Fruit fly (Drosophila melanogaster) whole organism, embryonic: ENCODE measurements around the gene CG44001.

Experiments
- CG10321 ChIP-seq: fragments of 200-800 bp; sonication (Bioruptor generic); IDR thresholded peaks from 2 replicates; pipeline ENCODE4 v1.3.6; 2022; ENCODE audit warnings: missing biosample characterization, missing genetic modification characterization
- CG11398 ChIP-seq: fragments of 200-800 bp; sonication (Bioruptor generic); optimal IDR thresholded peaks from 2 replicates; lab custom pipeline; 2016; ENCODE audit warnings: missing biosample characterization, missing genetic modification characterization
- CG11504 ChIP-seq: fragments of 200-800 bp; sonication (Bioruptor generic); optimal IDR thresholded peaks from 3 replicates; lab custom pipeline; 2019; ENCODE audit warnings: missing biosample characterization, mild to moderate bottlenecking, missing genetic modification characterization, moderate library complexity
- CG12219 ChIP-seq: fragments of 200-800 bp; sonication (Bioruptor generic); optimal IDR thresholded peaks from 3 replicates; lab custom pipeline; 2018; ENCODE audit warnings: missing biosample characterization, mild to moderate bottlenecking, missing genetic modification characterization
- CG12299 ChIP-seq: fragments of 200-800 bp; sonication (Bioruptor generic); optimal IDR thresholded peaks from 2 replicates; lab custom pipeline; 2018; ENCODE audit warnings: missing biosample characterization, mild to moderate bottlenecking, missing genetic modification characterization
- CG12391 ChIP-seq: fragments of 200-800 bp; sonication (Bioruptor generic); optimal IDR thresholded peaks from 3 replicates; lab custom pipeline; 2018; ENCODE audit warnings: missing biosample characterization, mild to moderate bottlenecking, missing genetic modification characterization, moderate library complexity
- CG15269 ChIP-seq: fragments of 200-800 bp; sonication (Bioruptor generic); optimal IDR thresholded peaks from 2 replicates; lab custom pipeline; 2018; ENCODE audit warnings: missing biosample characterization, mild to moderate bottlenecking, missing genetic modification characterization, moderate library complexity
- CG2889 ChIP-seq: fragments of 200-800 bp; sonication (Bioruptor generic); IDR thresholded peaks from 3 replicates; pipeline ENCODE4 v1.3.6; 2022; ENCODE audit warnings: missing biosample characterization, missing genetic modification characterization
- CG3726 ChIP-seq: fragments of 200-800 bp; sonication (Bioruptor generic); IDR thresholded peaks from 3 replicates; pipeline ENCODE4, ENCODE4 v1.3.6; 2022; ENCODE audit warnings: missing biosample characterization, missing genetic modification characterization
- CG42726 ChIP-seq: fragments of 200-800 bp; sonication (Bioruptor generic); IDR thresholded peaks from 2 replicates; pipeline ENCODE4 v1.3.6; 2022; ENCODE audit warnings: missing biosample characterization, missing genetic modification characterization; ENCODE audit not compliant: partially characterized antibody
- CG4707 ChIP-seq: fragments of 200-800 bp; sonication (Bioruptor generic); optimal IDR thresholded peaks from 2 replicates; lab custom pipeline; 2018; ENCODE audit warnings: missing biosample characterization, mild to moderate bottlenecking, missing genetic modification characterization, moderate library complexity
- CG7372 ChIP-seq: fragments of 200-800 bp; sonication (Bioruptor generic); IDR thresholded peaks from 2 replicates; pipeline ENCODE4 v1.3.6; 2022; ENCODE audit warnings: missing biosample characterization, missing genetic modification characterization
- CG7839 ChIP-seq: fragments of 200-800 bp; sonication (Bioruptor generic); optimal IDR thresholded peaks from 3 replicates; lab custom pipeline; 2018; ENCODE audit warnings: missing biosample characterization, mild to moderate bottlenecking, missing genetic modification characterization, moderate library complexity
- CG8388 ChIP-seq: fragments of 200-800 bp; sonication (Bioruptor generic); optimal IDR thresholded peaks from 2 replicates; lab custom pipeline; 2019; ENCODE audit warnings: missing biosample characterization, mild to moderate bottlenecking, missing genetic modification characterization, moderate library complexity
- CG9437 ChIP-seq: fragments of 200-800 bp; sonication (Bioruptor generic); optimal IDR thresholded peaks from 2 replicates; lab custom pipeline; 2018; ENCODE audit warnings: missing biosample characterization, mild to moderate bottlenecking, missing genetic modification characterization
- CG9797 ChIP-seq: fragments of 200-800 bp; sonication (Bioruptor generic); optimal IDR thresholded peaks from 3 replicates; lab custom pipeline; 2018; ENCODE audit warnings: missing biosample characterization, mild to moderate bottlenecking, missing genetic modification characterization
- CoRest ChIP-seq: fragments of 200-800 bp; sonication (Bioruptor generic); optimal IDR thresholded peaks from 3 replicates; lab custom pipeline; 2018; ENCODE audit warnings: missing biosample characterization, mild to moderate bottlenecking, missing genetic modification characterization, moderate library complexity
- CrebB ChIP-seq: fragments of 200-800 bp; sonication (Bioruptor generic); optimal IDR thresholded peaks from 3 replicates; lab custom pipeline; 2018; ENCODE audit warnings: missing biosample characterization, mild to moderate bottlenecking, missing genetic modification characterization
- Dek ChIP-seq: fragments of 200-800 bp; sonication (Bioruptor generic); optimal IDR thresholded peaks from 3 replicates; lab custom pipeline; 2019; ENCODE audit warnings: missing biosample characterization, mild to moderate bottlenecking, missing genetic modification characterization, moderate library complexity
- Dll ChIP-seq: fragments of 200-800 bp; sonication (Bioruptor generic); IDR thresholded peaks from 4 replicates; pipeline ENCODE4 v1.3.6; 2022; ENCODE audit warnings: missing biosample characterization, missing genetic modification characterization; ENCODE audit not compliant: partially characterized antibody
- Dp ChIP-seq: fragments of 200-800 bp; sonication (Bioruptor generic); optimal IDR thresholded peaks from 2 replicates; lab custom pipeline; 2018; ENCODE audit warnings: missing biosample characterization, mild to moderate bottlenecking, missing genetic modification characterization, moderate library complexity
- Drgx ChIP-seq: fragments of 200-800 bp; sonication (Bioruptor generic); IDR thresholded peaks from 2 replicates; pipeline ENCODE4 v1.3.6; 2022; ENCODE audit warnings: missing biosample characterization, missing genetic modification characterization
- Fer2 ChIP-seq: fragments of 200-800 bp; sonication (Bioruptor generic); optimal IDR thresholded peaks from 2 replicates; lab custom pipeline; 2018; ENCODE audit warnings: missing biosample characterization, mild to moderate bottlenecking, missing genetic modification characterization, moderate library complexity
- H15 ChIP-seq: fragments of 200-800 bp; sonication (Bioruptor generic); IDR thresholded peaks from 3 replicates; pipeline ENCODE4 v1.3.6; 2022; ENCODE audit warnings: missing biosample characterization, missing genetic modification characterization
- H2.0 ChIP-seq: fragments of 200-800 bp; sonication (Bioruptor generic); IDR thresholded peaks from 2 replicates; pipeline ENCODE4 v1.3.6; 2022; ENCODE audit warnings: missing biosample characterization, missing genetic modification characterization
- HLHmδ ChIP-seq: fragments of 200-800 bp; sonication (Bioruptor generic); optimal IDR thresholded peaks from 2 replicates; lab custom pipeline; 2018; ENCODE audit warnings: missing biosample characterization, mild to moderate bottlenecking, missing genetic modification characterization, moderate library complexity
- Lhr ChIP-seq: fragments of 200-800 bp; sonication (Bioruptor generic); optimal IDR thresholded peaks from 3 replicates; lab custom pipeline; 2017; ENCODE audit warnings: mild to moderate bottlenecking, missing biosample characterization, missing genetic modification reagents, missing genetic modification characterization
- Lim3 ChIP-seq: fragments of 200-800 bp; sonication (Bioruptor generic); IDR thresholded peaks from 2 replicates; pipeline ENCODE4 v1.3.6; 2022; ENCODE audit warnings: missing biosample characterization, missing genetic modification characterization
- Nf-YA ChIP-seq: fragments of 200-800 bp; sonication (Bioruptor generic); IDR thresholded peaks from 2 replicates; pipeline ENCODE4 v1.3.6; 2022; ENCODE audit warnings: missing biosample characterization, missing genetic modification characterization
- NfI ChIP-seq: fragments of 200-800 bp; sonication (Bioruptor generic); optimal IDR thresholded peaks from 3 replicates; lab custom pipeline; 2018; ENCODE audit warnings: missing biosample characterization, mild to moderate bottlenecking, missing genetic modification characterization, moderate library complexity
- Pdp1 ChIP-seq, 2 experiments: fragments of 200-800 bp; sonication (Bioruptor generic); optimal IDR thresholded peaks; 3 replicates each; lab custom pipeline; 2016; ENCODE audit warnings: missing biosample characterization in 2 of 2, missing genetic modification characterization in 2 of 2, mild to moderate bottlenecking in 1 of 2, moderate library complexity in 1 of 2
- Rx ChIP-seq: fragments of 200-800 bp; sonication (Bioruptor generic); IDR thresholded peaks from 2 replicates; pipeline ENCODE4 v1.3.6; 2022; ENCODE audit warnings: missing biosample characterization, missing genetic modification characterization
- Side ChIP-seq: fragments of 200-800 bp; sonication (Bioruptor generic); optimal IDR thresholded peaks from 2 replicates; lab custom pipeline; 2016; ENCODE audit warnings: missing biosample characterization, missing genetic modification characterization
- Ssrp ChIP-seq: fragments of 200-800 bp; sonication (Bioruptor generic); optimal IDR thresholded peaks from 2 replicates; lab custom pipeline; 2018; ENCODE audit warnings: missing biosample characterization, mild to moderate bottlenecking, missing genetic modification characterization, moderate library complexity
- abd-A ChIP-seq: fragments of 200-800 bp; sonication (Bioruptor generic); optimal IDR thresholded peaks from 3 replicates; lab custom pipeline; 2019; ENCODE audit warnings: missing biosample characterization, mild to moderate bottlenecking, missing genetic modification characterization, moderate library complexity
- bowl ChIP-seq: fragments of 200-800 bp; sonication (Bioruptor generic); IDR thresholded peaks from 2 replicates; pipeline ENCODE4 v1.3.6; 2022; ENCODE audit warnings: missing biosample characterization, missing genetic modification characterization
- chn ChIP-seq: fragments of 200-800 bp; sonication (Bioruptor generic); optimal IDR thresholded peaks from 2 replicates; lab custom pipeline; 2016; ENCODE audit warnings: missing biosample characterization, missing genetic modification characterization
- emc ChIP-seq: fragments of 200-800 bp; sonication (Bioruptor generic); optimal IDR thresholded peaks from 2 replicates; lab custom pipeline; 2016; ENCODE audit warnings: missing biosample characterization, missing genetic modification characterization
- ems ChIP-seq: fragments of 200-800 bp; sonication (Bioruptor generic); optimal IDR thresholded peaks from 3 replicates; lab custom pipeline; 2016; ENCODE audit warnings: missing biosample characterization, missing genetic modification characterization
- eve ChIP-seq, 2 experiments: fragments of >200 bp; optimal IDR thresholded peaks; 2 replicates each; lab custom pipeline; 2017; ENCODE audit warnings: missing biosample characterization in 2 of 2, missing genetic modification characterization in 2 of 2
- fd64A ChIP-seq: fragments of 200-800 bp; sonication (Bioruptor generic); optimal IDR thresholded peaks from 3 replicates; lab custom pipeline; 2018; ENCODE audit warnings: missing biosample characterization, mild to moderate bottlenecking, missing genetic modification characterization
- klu ChIP-seq: fragments of 200-800 bp; sonication (Bioruptor generic); IDR thresholded peaks from 2 replicates; pipeline ENCODE4 v1.3.6; 2022; ENCODE audit warnings: missing biosample characterization, missing genetic modification characterization
- kni ChIP-seq: fragments of 200-800 bp; sonication (Bioruptor generic); optimal IDR thresholded peaks from 3 replicates; lab custom pipeline; 2017; ENCODE audit warnings: mild to moderate bottlenecking, missing biosample characterization, missing genetic modification reagents, missing genetic modification characterization
- org-1 ChIP-seq: fragments of 200-800 bp; sonication (Bioruptor generic); optimal IDR thresholded peaks from 2 replicates; lab custom pipeline; 2017; ENCODE audit warnings: missing biosample characterization, missing genetic modification characterization
- ro ChIP-seq: fragments of 200-800 bp; sonication (Bioruptor generic); IDR thresholded peaks from 2 replicates; pipeline ENCODE4 v1.3.6; 2022; ENCODE audit warnings: missing biosample characterization, missing genetic modification characterization
- stc ChIP-seq: fragments of 200-800 bp; sonication (Bioruptor generic); IDR thresholded peaks from 2 replicates; pipeline ENCODE4 v1.3.6; 2022; ENCODE audit warnings: missing biosample characterization, missing genetic modification characterization
- trem ChIP-seq: fragments of 200-800 bp; optimal IDR thresholded peaks from 3 replicates; lab custom pipeline; 2019; ENCODE audit warnings: missing biosample characterization, mild to moderate bottlenecking, missing genetic modification characterization, moderate library complexity
- unc-4 ChIP-seq: fragments of 200-800 bp; sonication (Bioruptor generic); IDR thresholded peaks from 2 replicates; pipeline ENCODE4 v1.3.6; 2022; ENCODE audit warnings: missing biosample characterization, missing genetic modification characterization; ENCODE audit not compliant: partially characterized antibody
- z ChIP-seq: fragments of 200-800 bp; sonication (Bioruptor generic); IDR thresholded peaks from 3 replicates; pipeline ENCODE4 v1.3.6; 2022; ENCODE audit warnings: missing biosample characterization, missing genetic modification characterization

The CG44001 gene

dm6 chr2L:5044892-5045619 is 2.0 kb downstream of the CG44001 start (continued):
- TF ChIP-seq CrebB (tag; lab: Kevin White, UChicago): no peak
- TF ChIP-seq ro (GFP tag; lab: Robert Waterston, UW): no peak; the same call in 1 of the 2 replicates
- TF ChIP-seq org-1 (GFP tag; lab: Kevin White, UChicago): peak; percentile 29
- TF ChIP-seq CG11504 (tag; lab: Kevin White, UChicago): peak; percentile 79
- peak; percentile 30 for TF ChIP-seq CG8388 (GFP tag; lab: Kevin White, UChicago)
- no peak for TF ChIP-seq abd-A (tag; lab: Kevin White, UChicago)
- TF ChIP-seq CG7372 (GFP tag; lab: Robert Waterston, UW): no peak
- peak; percentile 46 for TF ChIP-seq Ssrp (tag; lab: Kevin White, UChicago)
- no peak for TF ChIP-seq Dll (GFP tag; lab: Robert Waterston, UW)
- TF ChIP-seq CG11398 (GFP tag; lab: Kevin White, UChicago): no peak
- TF ChIP-seq chn (GFP tag; lab: Kevin White, UChicago): peak; percentile 51
- TF ChIP-seq NfI (GFP tag; lab: Kevin White, UChicago): peak; percentile 19
- TF ChIP-seq CG2889 (GFP tag; lab: Robert Waterston, UW): no peak; the same call in 2 of the 3 replicates
- no peak for TF ChIP-seq kni (GFP tag; lab: Kevin White, UChicago)
- TF ChIP-seq ems: peak; percentile 52
- TF ChIP-seq stc (GFP tag; lab: Robert Waterston, UW): peak; percentile 41; the same call in 1 of the 2 replicates
- 0 out of 2 replicates have a peak, but pooled peaks have one; percentile 35 for TF ChIP-seq CG10321 (GFP tag; lab: Robert Waterston, UW)
- no peak for TF ChIP-seq CG3726 (GFP tag; lab: Robert Waterston, UW)
- TF ChIP-seq CG9437 (GFP tag; lab: Kevin White, UChicago): peak; percentile 74
- no peak for TF ChIP-seq Dp (GFP tag; lab: Kevin White, UChicago)
- no peak for TF ChIP-seq Lim3
- peak; percentile 43; the same call in 1 of the 3 replicates for TF ChIP-seq H15 (GFP tag; lab: Robert Waterston, UW)
- TF ChIP-seq Pdp1 (GFP tag; optimal IDR thresholded peaks at IDR 0.05; lab: Kevin White, UChicago): peak; percentile 20 to 33
- TF ChIP-seq Drgx: peak; percentile 38
- peak; percentile 72 for TF ChIP-seq CG15269 (tag; lab: Kevin White, UChicago)
- no peak for TF ChIP-seq CG4707 (GFP tag; lab: Kevin White, UChicago)
- no peak for TF ChIP-seq fd64A
- TF ChIP-seq bowl (GFP tag; lab: Robert Waterston, UW): 0 out of 2 replicates have a peak, but pooled peaks have one; percentile 45
- TF ChIP-seq eve (GFP tag; optimal IDR thresholded peaks at IDR 0.05; lab: Kevin White, UChicago): no peak
- TF ChIP-seq Lhr (GFP tag; lab: Kevin White, UChicago): no peak
- no peak for TF ChIP-seq Fer2 (tag; lab: Kevin White, UChicago)
- peak; percentile 11 for TF ChIP-seq trem
- TF ChIP-seq CoRest: peak; percentile 49
- no peak for TF ChIP-seq CG42726 (GFP tag; lab: Robert Waterston, UW)
- TF ChIP-seq Side: peak; percentile 7
- peak; percentile 24; the same call in 1 of the 2 replicates for TF ChIP-seq Rx (GFP tag; lab: Robert Waterston, UW)
- TF ChIP-seq Dek: peak; percentile 34
- no peak for TF ChIP-seq CG9797 (GFP tag; lab: Kevin White, UChicago)
- TF ChIP-seq HLHmδ (GFP tag; lab: Kevin White, UChicago): no peak
- TF ChIP-seq z (GFP tag; lab: Robert Waterston, UW): no peak
- no peak for TF ChIP-seq CG12219 (GFP tag; lab: Kevin White, UChicago)
- TF ChIP-seq Nf-YA (GFP tag; lab: Robert Waterston, UW): peak; percentile 9; the same call in 1 of the 2 replicates
- TF ChIP-seq CG12391 (tag; lab: Kevin White, UChicago): peak; percentile 61
- no peak for TF ChIP-seq emc (GFP tag; lab: Kevin White, UChicago)
- TF ChIP-seq klu (GFP tag; lab: Robert Waterston, UW): no peak
- peak; percentile 44 for TF ChIP-seq H2.0 (GFP tag; lab: Robert Waterston, UW)
- TF ChIP-seq CG12299 (tag; lab: Kevin White, UChicago): no peak
- TF ChIP-seq unc-4 (GFP tag; lab: Robert Waterston, UW): no peak
- peak; percentile 61 for TF ChIP-seq CG7839 (tag; lab: Kevin White, UChicago)
